Fruit fly (Drosophila melanogaster): ENCODE results near the gene CG9119.

- no peak for TF ChIP-seq Fer3 (tag; optimal IDR thresholded peaks at IDR 0.05)
- TF ChIP-seq Ets65A (GFP tag) = no peak
- TF ChIP-seq CG4404 (GFP tag; IDR thresholded peaks at IDR 0.05) = no peak
- no peak for TF ChIP-seq wdn (GFP tag; IDR thresholded peaks at IDR 0.05)
- TF ChIP-seq unc-4 (GFP tag; IDR thresholded peaks at IDR 0.05; ENCODE audit: partially characterized antibody) = no peak
- TF ChIP-seq Kr (GFP tag; optimal IDR thresholded peaks at IDR 0.05) = no peak
- TF ChIP-seq CG7987 (GFP tag; optimal IDR thresholded peaks at IDR 0.05) = no peak
- TF ChIP-seq CG2202 (tag; optimal IDR thresholded peaks at IDR 0.05) = no peak
- TF ChIP-seq CG15011 (GFP tag; optimal IDR thresholded peaks at IDR 0.05) = no peak
- no peak for TF ChIP-seq Elba2 (GFP tag; optimal IDR thresholded peaks at IDR 0.05)
- TF ChIP-seq mld (GFP tag; IDR thresholded peaks at IDR 0.05; ENCODE audit: partially characterized antibody) = no peak
Measured at dm6 chr3L:1218596-1218995, 14.0 kb upstream of the CG9119 start, which contains the start of gene LysP.
